Worm (Caenorhabditis elegans) whole organism, young adult: ENCODE results near the gene C23H3.9.

Source experiments
- B0261.1 ChIP-seq: sonication (generic microtip); optimal IDR thresholded peaks from 2 replicates; lab custom pipeline; 2016; ENCODE audit warnings: mild to moderate bottlenecking, missing genetic modification characterization, moderate library complexity, missing compliant biosample characterization
- D2030.7 ChIP-seq: fragments of 200-800 bp; sonication (Bioruptor generic); IDR thresholded peaks from 2 replicates; pipeline ENCODE4 v1.3.6; 2022; ENCODE audit warnings: missing genetic modification reagents, missing genetic modification characterization, missing compliant biosample characterization
- F23B12.7 ChIP-seq: sonication (generic microtip); optimal IDR thresholded peaks from 2 replicates; lab custom pipeline; 2017; ENCODE audit warnings: missing genetic modification characterization, mild to moderate bottlenecking, missing compliant biosample characterization, antibody characterized with exemption, moderate library complexity; ENCODE audit not compliant: insufficient read depth
- F37B4.10 ChIP-seq: fragments of 200-800 bp; sonication (Bioruptor generic); IDR thresholded peaks from 2 replicates; pipeline ENCODE4 v1.3.6; 2022; ENCODE audit warnings: missing genetic modification characterization, missing compliant biosample characterization
- F52B5.7 ChIP-seq: sonication (generic microtip); optimal IDR thresholded peaks from 2 replicates; lab custom pipeline; 2016; ENCODE audit warnings: mild to moderate bottlenecking, missing genetic modification characterization, missing compliant biosample characterization
- K11D2.4 ChIP-seq: fragments of 200-800 bp; sonication (Bioruptor generic); IDR thresholded peaks from 2 replicates; pipeline ENCODE4 v1.3.6; 2022; ENCODE audit warnings: missing genetic modification reagents, missing genetic modification characterization, missing compliant biosample characterization
- K12H6.12 ChIP-seq: fragments of 200-800 bp; sonication (Bioruptor generic); optimal IDR thresholded peaks from 2 replicates; lab custom pipeline; 2018; ENCODE audit warnings: mild to moderate bottlenecking, missing genetic modification characterization, missing compliant biosample characterization
- T26A5.8 ChIP-seq: sonication (generic microtip); optimal IDR thresholded peaks from 2 replicates; lab custom pipeline; 2016; ENCODE audit warnings: missing genetic modification characterization, missing compliant biosample characterization
- Y95B8A.8 ChIP-seq: fragments of 200-800 bp; sonication (Bioruptor generic); IDR thresholded peaks from 2 replicates; pipeline ENCODE4 v1.3.6; 2022; ENCODE audit warnings: missing genetic modification reagents, missing genetic modification characterization, missing compliant biosample characterization
- atf-7 ChIP-seq: sonication (generic microtip); optimal IDR thresholded peaks from 2 replicates; lab custom pipeline; 2017; ENCODE audit warnings: mild to moderate bottlenecking, missing genetic modification characterization, missing compliant biosample characterization
- attf-3 ChIP-seq: fragments of 200-800 bp; sonication (Bioruptor generic); conservative IDR thresholded peaks from 2 replicates; pipeline ENCODE4 v1.3.6; 2022; ENCODE audit warnings: missing genetic modification reagents, missing genetic modification characterization, missing compliant biosample characterization
- attf-5 ChIP-seq: fragments of 200-800 bp; sonication (Bioruptor generic); optimal IDR thresholded peaks from 2 replicates; lab custom pipeline; 2018; ENCODE audit warnings: mild to moderate bottlenecking, missing genetic modification characterization, missing compliant biosample characterization
- cebp-1 ChIP-seq, 2 experiments: fragments of 200-800 bp in 1 of 2; sonication (Bioruptor generic) in 1 of 2; sonication (generic microtip) in 1 of 2; IDR thresholded peaks in 1 of 2; optimal IDR thresholded peaks in 1 of 2; 2 replicates each; pipeline versions ENCODE4 v1.3.6 to Lab custom; 2017 to 2022; ENCODE audit warnings: missing compliant biosample characterization in 2 of 2, missing genetic modification characterization in 2 of 2, mild to moderate bottlenecking in 1 of 2, missing genetic modification reagents in 1 of 2, moderate library complexity in 1 of 2
- ceh-27 ChIP-seq: fragments of 200-800 bp; sonication (Bioruptor generic); optimal IDR thresholded peaks from 2 replicates; lab custom pipeline; 2018; ENCODE audit warnings: mild to moderate bottlenecking, missing genetic modification characterization, moderate library complexity, missing compliant biosample characterization
- chd-7 ChIP-seq: sonication (generic microtip); optimal IDR thresholded peaks from 2 replicates; lab custom pipeline; 2016; ENCODE audit warnings: mild to moderate bottlenecking, missing genetic modification characterization, moderate library complexity, missing compliant biosample characterization
- dox-1 ChIP-seq: fragments of 200-800 bp; sonication (Bioruptor generic); IDR thresholded peaks from 2 replicates; pipeline ENCODE4 v1.3.6; 2022; ENCODE audit warnings: missing genetic modification reagents, missing genetic modification characterization, missing compliant biosample characterization
- dpl-1 ChIP-seq: fragments of 150-350 bp; optimal IDR thresholded peaks from 2 replicates; lab custom pipeline; 2014; ENCODE audit warnings: missing biosample characterization, missing genetic modification reagents, missing genetic modification characterization
- efl-1 ChIP-seq: fragments of 150-350 bp; optimal IDR thresholded peaks from 2 replicates; lab custom pipeline; 2014; ENCODE audit warnings: missing biosample characterization, missing genetic modification reagents, missing genetic modification characterization
- hmg-1.2 ChIP-seq: fragments of 200-800 bp; sonication (Bioruptor generic); IDR thresholded peaks from 2 replicates; pipeline ENCODE4 v1.3.6; 2022; ENCODE audit warnings: missing genetic modification reagents, missing genetic modification characterization, missing compliant biosample characterization
- let-526 ChIP-seq: fragments of 200-800 bp; sonication (Bioruptor generic); IDR thresholded peaks from 2 replicates; pipeline ENCODE4 v1.3.6; 2022; ENCODE audit warnings: missing genetic modification reagents, missing genetic modification characterization, missing compliant biosample characterization
- let-607 ChIP-seq, 2 experiments: fragments of 200-800 bp in 1 of 2; sonication (Bioruptor generic) in 1 of 2; sonication (generic microtip) in 1 of 2; optimal IDR thresholded peaks; 2 replicates each; lab custom pipeline; 2016 to 2018; ENCODE audit warnings: mild to moderate bottlenecking in 2 of 2, missing compliant biosample characterization in 2 of 2, missing genetic modification characterization in 2 of 2, moderate library complexity in 2 of 2, missing genotype in 1 of 2
- lin-26 ChIP-seq: fragments of 200-800 bp; sonication (Bioruptor generic); IDR thresholded peaks from 2 replicates; pipeline ENCODE4 v1.3.6; 2022; ENCODE audit warnings: missing genetic modification reagents, missing genetic modification characterization, missing compliant biosample characterization
- lin-35 ChIP-seq, 3 experiments: fragments of 150-350 bp in 2 of 3; sonication (generic microtip) in 1 of 3; optimal IDR thresholded peaks; 2 replicates each; lab custom pipeline; 2014 to 2018; ENCODE audit warnings: missing biosample characterization in 3 of 3, missing genetic modification characterization in 3 of 3, missing genetic modification reagents in 3 of 3
- madf-3 ChIP-seq: fragments of 200-800 bp; sonication (Bioruptor generic); IDR thresholded peaks from 2 replicates; pipeline ENCODE4 v1.3.6; 2022; ENCODE audit warnings: missing genetic modification reagents, missing genetic modification characterization, missing compliant biosample characterization
- madf-6 ChIP-seq: fragments of 200-800 bp; sonication (Bioruptor generic); IDR thresholded peaks from 2 replicates; pipeline ENCODE4 v1.3.6; 2022; ENCODE audit warnings: missing genetic modification reagents, missing genetic modification characterization, missing compliant biosample characterization
- mes-4 ChIP-seq: sonication (generic microtip); optimal IDR thresholded peaks from 2 replicates; lab custom pipeline; 2016; ENCODE audit warnings: missing genotype, missing genetic modification characterization, missing compliant biosample characterization
- mxl-1 ChIP-seq: sonication (generic microtip); optimal IDR thresholded peaks from 2 replicates; lab custom pipeline; 2016; ENCODE audit warnings: missing genetic modification characterization, missing compliant biosample characterization
- nhr-80 ChIP-seq: sonication (generic microtip); optimal IDR thresholded peaks from 2 replicates; lab custom pipeline; 2016; ENCODE audit warnings: missing genetic modification characterization, missing compliant biosample characterization
- nhr-90 ChIP-seq: sonication (generic microtip); optimal IDR thresholded peaks from 2 replicates; lab custom pipeline; 2016; ENCODE audit warnings: missing genotype, mild to moderate bottlenecking, missing genetic modification characterization, missing compliant biosample characterization
- rec-8 ChIP-seq, 2 experiments: sonication (generic microtip); optimal IDR thresholded peaks; 2 replicates each; lab custom pipeline; 2016; ENCODE audit warnings: mild to moderate bottlenecking in 2 of 2, missing genetic modification characterization in 2 of 2, missing genetic modification reagents in 2 of 2, missing genotype in 2 of 2, missing biosample characterization in 1 of 2, missing compliant biosample characterization in 1 of 2, moderate library complexity in 1 of 2
- repo-1 ChIP-seq: sonication (generic microtip); optimal IDR thresholded peaks from 2 replicates; lab custom pipeline; 2017; ENCODE audit warnings: mild to moderate bottlenecking, missing genetic modification characterization, missing compliant biosample characterization
- sptf-2 ChIP-seq: fragments of 200-800 bp; sonication (Bioruptor generic); optimal IDR thresholded peaks from 2 replicates; lab custom pipeline; 2018; ENCODE audit warnings: mild to moderate bottlenecking, missing genetic modification characterization, missing compliant biosample characterization
- tlf-1 ChIP-seq: fragments of 200-800 bp; sonication (Bioruptor generic); optimal IDR thresholded peaks from 2 replicates; lab custom pipeline; 2018; ENCODE audit warnings: mild to moderate bottlenecking, missing genetic modification characterization, missing compliant biosample characterization
- unc-130 ChIP-seq: sonication (generic microtip); optimal IDR thresholded peaks from 2 replicates; lab custom pipeline; 2016; ENCODE audit warnings: missing genetic modification reagents, missing genetic modification characterization, missing compliant biosample characterization

Gene C23H3.9

DNA sequence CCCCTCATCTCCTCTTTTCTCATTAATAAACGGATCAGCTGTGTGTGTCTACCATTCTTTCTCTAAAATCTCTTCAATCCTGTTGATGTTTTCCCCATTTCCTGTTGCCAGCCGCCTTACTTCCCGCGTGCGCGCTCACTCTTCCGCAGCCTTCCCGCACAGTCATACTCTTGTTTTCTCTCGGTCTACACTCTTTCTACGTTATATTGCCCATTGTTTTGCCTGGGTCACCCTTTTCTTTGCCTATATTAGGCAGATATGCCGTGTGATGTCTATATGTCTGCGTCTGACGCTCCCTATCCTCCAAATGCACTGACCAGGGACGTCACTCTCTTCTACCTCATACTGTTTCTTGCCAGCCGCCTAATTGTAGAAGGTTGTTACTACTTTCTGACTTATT lies 12.7 kb downstream of the C23H3.9 start:
- peak; percentile 39; the same call in 1 of the 2 replicates for TF ChIP-seq madf-6
- peak; percentile 0 for TF ChIP-seq ceh-27 (GFP tag; lab: Kevin White, UChicago)
- TF ChIP-seq cebp-1 (GFP tag; IDR thresholded peaks at IDR 0.05; lab: Robert Waterston, UW), result no peak
- peak; percentile 38 for TF ChIP-seq cebp-1 (tag; optimal IDR thresholded peaks at IDR 0.05; lab: Kevin White, UChicago)
- 0 out of 2 replicates have a peak, but pooled peaks have one; percentile 34 for TF ChIP-seq madf-3 (GFP tag; lab: Robert Waterston, UW)
- peak; percentile 51 for TF ChIP-seq efl-1 (GFP tag; lab: Kevin White, UChicago)
- TF ChIP-seq lin-26 (GFP tag; lab: Robert Waterston, UW), result peak; percentile 67; the same call in 1 of the 2 replicates
- TF ChIP-seq D2030.7 (GFP tag; lab: Robert Waterston, UW), result peak; percentile 47; the same call in 1 of the 2 replicates
- TF ChIP-seq nhr-80, result peak; percentile 3
- peak; percentile 71; the same call in 1 of the 2 replicates for TF ChIP-seq hmg-1.2 (GFP tag; lab: Robert Waterston, UW)
- no peak for TF ChIP-seq tlf-1
- peak; percentile 44; the same call in 1 of the 2 replicates for TF ChIP-seq dox-1 (GFP tag; lab: Robert Waterston, UW)
- no peak for TF ChIP-seq let-607 (tag; optimal IDR thresholded peaks at IDR 0.05; lab: Kevin White, UChicago)
- TF ChIP-seq attf-5, result peak; percentile 34
- TF ChIP-seq K11D2.4 (GFP tag; lab: Robert Waterston, UW), result no peak

DNA sequence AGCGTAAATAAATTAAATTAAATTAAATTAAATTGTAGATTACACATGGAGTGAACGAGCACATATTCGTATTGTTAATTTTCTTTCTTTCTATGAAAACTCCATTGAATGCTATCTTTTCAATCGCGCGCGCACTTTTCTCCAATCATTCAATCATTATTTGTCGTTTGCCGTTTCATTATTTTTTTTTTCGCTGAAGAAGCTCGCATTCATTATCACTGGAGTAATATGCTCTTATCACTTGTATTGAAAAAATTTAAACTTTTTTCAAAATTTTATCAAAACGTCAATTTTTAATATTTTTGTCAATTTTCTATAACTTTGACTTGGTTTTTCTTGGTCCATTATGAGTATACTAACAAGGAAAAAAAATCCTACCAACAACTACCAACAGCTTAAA lies 13.6 kb downstream of the C23H3.9 start:
- TF ChIP-seq nhr-80, result peak; percentile 61
- no peak for TF ChIP-seq lin-35 (GFP tag; optimal IDR thresholded peaks at IDR 0.05; lab: Kevin White, UChicago)

DNA sequence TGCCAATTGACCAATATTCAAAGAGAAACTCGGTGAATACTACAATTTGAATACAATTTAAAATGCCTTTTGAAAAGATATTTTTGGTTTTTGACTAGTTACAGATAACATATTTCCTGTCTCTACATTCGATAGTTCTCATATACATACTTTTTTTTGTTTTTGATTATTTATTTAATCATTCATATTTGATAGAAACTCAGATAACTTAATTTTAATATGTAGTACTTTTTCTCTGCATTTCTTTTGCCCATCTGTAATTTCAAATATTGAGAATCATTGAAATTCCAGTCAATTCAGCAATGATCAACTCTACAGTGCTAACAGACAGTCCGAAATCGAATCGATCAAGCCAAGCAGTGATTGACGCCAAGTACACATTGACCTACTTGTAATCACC lies 18.1 kb downstream of the C23H3.9 start, which contains the start of gene C23H3.2:
C23H3.2 (plus strand) TSS at position 301 of the 400 bp plus-strand sequence.
- TF ChIP-seq atf-7 (tag; lab: Kevin White, UChicago) (no peak), dpl-1 (no peak), rec-8 (tag; optimal IDR thresholded peaks at IDR 0.05; lab: Kevin White, UChicago) (no peak), nhr-90 (tag; lab: Kevin White, UChicago) (no peak), mes-4 (tag; lab: Kevin White, UChicago) (no peak), attf-5 (no peak), F37B4.10 (GFP tag; lab: Robert Waterston, UW) (no peak), attf-3 (GFP tag; lab: Robert Waterston, UW) (no peak), T26A5.8 (tag; lab: Kevin White, UChicago) (no peak), chd-7 (tag; lab: Kevin White, UChicago) (no peak), F52B5.7 (tag; lab: Kevin White, UChicago) (no peak), let-526 (GFP tag; lab: Robert Waterston, UW) (no peak), repo-1 (tag; lab: Kevin White, UChicago) (no peak), B0261.1 (tag; lab: Kevin White, UChicago) (no peak), Y95B8A.8 (GFP tag; lab: Robert Waterston, UW) (no peak), sptf-2 (no peak), K12H6.12 (no peak)

DNA sequence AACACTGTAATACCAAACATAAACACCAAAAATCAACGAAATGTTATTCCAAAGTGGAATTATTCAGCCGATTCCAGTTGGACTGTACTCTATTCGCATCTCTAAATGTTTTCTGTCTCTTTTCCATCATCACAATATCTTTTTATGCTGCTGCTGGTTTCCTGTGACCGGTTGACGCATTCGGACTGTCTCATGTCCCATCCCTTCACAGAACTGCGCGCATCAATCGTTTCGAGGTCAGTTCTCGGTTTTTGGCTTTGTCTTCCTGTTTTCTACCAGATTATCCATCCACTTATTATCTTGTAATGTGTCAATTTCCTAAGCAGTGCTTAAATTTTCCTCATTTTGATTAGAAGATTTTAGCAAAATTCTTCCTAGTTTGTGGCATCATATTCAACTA lies 19.0 kb downstream of the C23H3.9 start:
- TF ChIP-seq B0261.1 (tag; lab: Kevin White, UChicago), result no peak
- TF ChIP-seq dpl-1, result no peak
- no peak for TF ChIP-seq rec-8 (tag; optimal IDR thresholded peaks at IDR 0.05; lab: Kevin White, UChicago)
- TF ChIP-seq mxl-1 (tag; lab: Kevin White, UChicago), result no peak
- TF ChIP-seq sptf-2, result no peak
- TF ChIP-seq lin-35 (GFP tag; optimal IDR thresholded peaks at IDR 0.05; lab: Kevin White, UChicago), result no peak
- no peak for TF ChIP-seq unc-130 (GFP tag; lab: Kevin White, UChicago)
- no peak for TF ChIP-seq F23B12.7 (tag; lab: Kevin White, UChicago)
